Fruit fly (Drosophila melanogaster): Measurements from ENCODE around the gene lark.

lark gene

DNA sequence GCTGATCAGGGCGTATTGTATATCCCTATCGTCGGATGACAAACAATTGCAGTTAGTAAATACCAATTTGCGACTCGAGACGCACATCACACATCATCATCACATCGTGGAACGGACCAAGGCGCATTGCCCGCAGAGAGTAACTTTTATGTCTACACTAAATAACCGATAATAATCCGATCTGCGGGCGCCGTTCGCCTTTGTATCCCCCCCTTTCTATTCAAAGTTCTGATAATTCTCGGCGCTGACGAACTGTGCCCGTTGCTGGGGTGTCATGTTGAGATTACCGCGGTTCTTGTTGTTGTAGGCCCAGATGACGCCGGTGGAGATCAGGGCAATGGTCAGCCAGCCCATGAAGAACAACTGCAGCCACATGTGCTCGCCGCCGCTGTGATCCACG lies 12.4 kb upstream of the lark start:
- TF ChIP-seq Snoo (tag; optimal IDR thresholded peaks at IDR 0.05) (no peak), CG14655 (GFP tag; optimal IDR thresholded peaks at IDR 0.05) (no peak), gl (tag; optimal IDR thresholded peaks at IDR 0.05) (no peak), CG32121 (GFP tag; IDR thresholded peaks at IDR 0.05) (no peak), EcR (GFP tag; optimal IDR thresholded peaks at IDR 0.05) (peak; percentile 53), CG17806 (tag; optimal IDR thresholded peaks at IDR 0.05) (no peak), CG8301 (tag; optimal IDR thresholded peaks at IDR 0.05) (no peak), CG12605 (GFP tag; IDR thresholded peaks at IDR 0.05) (no peak)

dm6 chr3L:7328567-7329253 lies 10.4 kb upstream of the lark start, which contains the start of the genes mrva, CG42307 and mus312:
Gene mrva, minus strand, starts transcription at chr3L:7328842.
Gene CG42307, plus strand, starts transcription at chr3L:7329132.
Gene mus312, plus strand, starts transcription at chr3L:7329132.
- peak; percentile 70 for TF ChIP-seq EcR (GFP tag; optimal IDR thresholded peaks at IDR 0.05)
- no peak for TF ChIP-seq CG14655 (GFP tag; optimal IDR thresholded peaks at IDR 0.05)
- TF ChIP-seq fd96Ca (GFP tag; IDR thresholded peaks at IDR 0.05), result peak; percentile 23; the same call in 1 of the 3 replicates
- peak; percentile 90 for TF ChIP-seq CG15710 (tag; optimal IDR thresholded peaks at IDR 0.05)
- TF ChIP-seq CG8159 (tag; optimal IDR thresholded peaks at IDR 0.05), result peak; percentile 89
- TF ChIP-seq CG12605 (GFP tag; IDR thresholded peaks at IDR 0.05), result peak; percentile 51; the same call in 1 of the 2 replicates
- peak; percentile 80 for TF ChIP-seq CG9948 (tag; optimal IDR thresholded peaks at IDR 0.05)
- TF ChIP-seq rn (GFP tag; IDR thresholded peaks at IDR 0.05), result no peak
- TF ChIP-seq Snoo (tag; optimal IDR thresholded peaks at IDR 0.05), result peak; percentile 82
- TF ChIP-seq D1 (tag; optimal IDR thresholded peaks at IDR 0.05), result no peak
- TF ChIP-seq gl (tag; optimal IDR thresholded peaks at IDR 0.05), result no peak
- TF ChIP-seq CG34367 (tag; optimal IDR thresholded peaks at IDR 0.05), result peak; percentile 73
- peak; percentile 82 for TF ChIP-seq CG4496 (GFP tag; IDR thresholded peaks at IDR 0.05)
- no peak for TF ChIP-seq CG13204 (GFP tag; optimal IDR thresholded peaks at IDR 0.05)
- TF ChIP-seq CG32121 (GFP tag; IDR thresholded peaks at IDR 0.05), result peak; percentile 79
- peak; percentile 83 for TF ChIP-seq CG17806 (tag; optimal IDR thresholded peaks at IDR 0.05)
- no peak for TF ChIP-seq CG10348 (GFP tag; IDR thresholded peaks at IDR 0.05)
- no peak for TF ChIP-seq Pif1A (GFP tag; optimal IDR thresholded peaks at IDR 0.05)
- TF ChIP-seq Ets98B (GFP tag; IDR thresholded peaks at IDR 0.05), result peak; percentile 57

- no peak for TF ChIP-seq CG13204 (GFP tag; optimal IDR thresholded peaks at IDR 0.05)
- no peak for TF ChIP-seq CG34367 (tag; optimal IDR thresholded peaks at IDR 0.05)
- TF ChIP-seq CG4496 (GFP tag; IDR thresholded peaks at IDR 0.05), result 0 out of 3 replicates have a peak, but pooled peaks have one; percentile 16
Measured at dm6 chr3L:7334990-7335389, 4.1 kb upstream of the lark start, which contains the start of the genes wrm1 and wrm2. Gene wrm1, minus strand, starts transcription at chr3L:7335226. Gene wrm2, minus strand, starts transcription at chr3L:7335226.

DNA sequence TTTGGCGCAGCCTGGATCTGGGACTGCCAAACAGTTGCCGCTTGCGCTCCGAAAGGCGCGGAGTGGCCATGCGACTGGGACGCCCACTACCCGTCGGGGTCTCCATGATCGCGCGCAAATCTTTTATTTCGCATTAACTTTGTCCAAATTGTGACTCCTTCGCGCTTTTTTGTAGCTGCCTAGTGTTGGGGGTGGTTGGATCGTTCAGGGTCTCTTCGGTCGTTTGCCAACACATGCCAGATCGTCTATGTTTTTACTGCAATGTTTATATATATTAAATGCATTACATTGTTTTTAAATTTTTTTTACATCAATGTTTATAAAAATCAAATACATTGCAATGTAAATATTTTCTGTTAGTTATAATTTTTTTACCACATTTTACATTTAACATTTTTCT lies 280 bp upstream of the lark start:
- no peak for TF ChIP-seq EcR (GFP tag; optimal IDR thresholded peaks at IDR 0.05)
- no peak for TF ChIP-seq CG34367 (tag; optimal IDR thresholded peaks at IDR 0.05)

- no peak for TF ChIP-seq CG14655 (GFP tag; optimal IDR thresholded peaks at IDR 0.05)
- no peak for TF ChIP-seq CG4496 (GFP tag; IDR thresholded peaks at IDR 0.05)
- no peak for TF ChIP-seq CG17806 (tag; optimal IDR thresholded peaks at IDR 0.05)
- TF ChIP-seq CG8159 (tag; optimal IDR thresholded peaks at IDR 0.05), result no peak
- TF ChIP-seq Pif1A (GFP tag; optimal IDR thresholded peaks at IDR 0.05), result no peak
- no peak for TF ChIP-seq CG15710 (tag; optimal IDR thresholded peaks at IDR 0.05)
- no peak for TF ChIP-seq CG12605 (GFP tag; IDR thresholded peaks at IDR 0.05)
Measured at dm6 chr3L:7344001-7344400, 4.9 kb downstream of the lark start.

- TF ChIP-seq gl (tag; optimal IDR thresholded peaks at IDR 0.05) (peak; percentile 81), Snoo (tag; optimal IDR thresholded peaks at IDR 0.05) (peak; percentile 62), CG10348 (GFP tag; IDR thresholded peaks at IDR 0.05) (no peak), CG34367 (tag; optimal IDR thresholded peaks at IDR 0.05) (no peak), CG13204 (GFP tag; optimal IDR thresholded peaks at IDR 0.05) (peak; percentile 82), CG8301 (tag; optimal IDR thresholded peaks at IDR 0.05) (no peak), CG8159 (tag; optimal IDR thresholded peaks at IDR 0.05) (peak; percentile 51), rn (GFP tag; IDR thresholded peaks at IDR 0.05) (no peak), fd96Ca (GFP tag; IDR thresholded peaks at IDR 0.05) (peak; percentile 76), Pif1A (GFP tag; optimal IDR thresholded peaks at IDR 0.05) (no peak), Pif1B (GFP tag; optimal IDR thresholded peaks at IDR 0.05) (peak; percentile 66), CG17806 (tag; optimal IDR thresholded peaks at IDR 0.05) (no peak), D1 (tag; optimal IDR thresholded peaks at IDR 0.05) (no peak), CG12605 (GFP tag; IDR thresholded peaks at IDR 0.05) (peak; percentile 78), CG32121 (GFP tag; IDR thresholded peaks at IDR 0.05) (peak; percentile 80), CG15710 (tag; optimal IDR thresholded peaks at IDR 0.05) (peak; percentile 26), Ets98B (GFP tag; IDR thresholded peaks at IDR 0.05) (peak; percentile 89), CG14655 (GFP tag; optimal IDR thresholded peaks at IDR 0.05) (no peak), CG9948 (tag; optimal IDR thresholded peaks at IDR 0.05) (no peak), CG4496 (GFP tag; IDR thresholded peaks at IDR 0.05) (peak; percentile 80), EcR (GFP tag; optimal IDR thresholded peaks at IDR 0.05) (peak; percentile 99)
Measured at dm6 chr3L:7344965-7345427, 5.9 kb downstream of the lark start, which contains the start of gene Cln7. Gene Cln7, minus strand, starts transcription at chr3L:7345183.
